Fruit fly (Drosophila melanogaster): ENCODE measurements around the gene CG15747.

- TF ChIP-seq insv (optimal IDR thresholded peaks at IDR 0.05) (no peak), psq (optimal IDR thresholded peaks at IDR 0.05) (no peak), h (optimal IDR thresholded peaks at IDR 0.05) (no peak), Myc (optimal IDR thresholded peaks at IDR 0.05) (no peak)
Measured at dm6 chrX:13358948-13359347, 20.8 kb downstream of the CG15747 start, which contains the start of gene Syt12.

Data from Kc167 (cell line).